Worm (Caenorhabditis elegans) whole organism, young adult: ENCODE data around the gene tftc-1.

Experiments used
- B0261.1 ChIP-seq: sonication (generic microtip); optimal IDR thresholded peaks from 2 replicates; lab custom pipeline; 2016; ENCODE audit warnings: mild to moderate bottlenecking, missing genetic modification characterization, moderate library complexity, missing compliant biosample characterization
- C06A6.2 ChIP-seq: fragments of 200-800 bp; sonication (Bioruptor generic); conservative IDR thresholded peaks from 2 replicates; pipeline ENCODE4 v1.3.6; 2022; ENCODE audit warnings: missing genetic modification characterization, missing compliant biosample characterization
- D2030.7 ChIP-seq: fragments of 200-800 bp; sonication (Bioruptor generic); IDR thresholded peaks from 2 replicates; pipeline ENCODE4 v1.3.6; 2022; ENCODE audit warnings: missing genetic modification reagents, missing genetic modification characterization, missing compliant biosample characterization
- F10E7.11 ChIP-seq: sonication (generic microtip); optimal IDR thresholded peaks from 2 replicates; lab custom pipeline; 2017; ENCODE audit warnings: mild to moderate bottlenecking, missing genetic modification characterization, moderate library complexity, missing compliant biosample characterization
- F22D6.2 ChIP-seq: sonication (generic microtip); optimal IDR thresholded peaks from 2 replicates; lab custom pipeline; 2016; ENCODE audit warnings: mild to moderate bottlenecking, missing genetic modification characterization, missing compliant biosample characterization
- F52B5.7 ChIP-seq: sonication (generic microtip); optimal IDR thresholded peaks from 2 replicates; lab custom pipeline; 2016; ENCODE audit warnings: mild to moderate bottlenecking, missing genetic modification characterization, missing compliant biosample characterization
- F57A8.1 ChIP-seq: fragments of 200-800 bp; sonication (Bioruptor generic); optimal IDR thresholded peaks from 2 replicates; lab custom pipeline; 2018; ENCODE audit warnings: mild to moderate bottlenecking, missing genetic modification characterization, moderate library complexity, missing compliant biosample characterization
- T26A5.8 ChIP-seq: sonication (generic microtip); optimal IDR thresholded peaks from 2 replicates; lab custom pipeline; 2016; ENCODE audit warnings: missing genetic modification characterization, missing compliant biosample characterization
- attf-5 ChIP-seq: fragments of 200-800 bp; sonication (Bioruptor generic); optimal IDR thresholded peaks from 2 replicates; lab custom pipeline; 2018; ENCODE audit warnings: mild to moderate bottlenecking, missing genetic modification characterization, missing compliant biosample characterization
- bed-2 ChIP-seq: fragments of 200-800 bp; sonication (Bioruptor generic); IDR thresholded peaks from 2 replicates; pipeline ENCODE4 v1.3.6; 2022; ENCODE audit warnings: missing genetic modification reagents, missing genetic modification characterization, missing compliant biosample characterization
- cebp-1 ChIP-seq, 2 experiments: fragments of 200-800 bp in 1 of 2; sonication (Bioruptor generic) in 1 of 2; sonication (generic microtip) in 1 of 2; IDR thresholded peaks in 1 of 2; optimal IDR thresholded peaks in 1 of 2; 2 replicates each; pipeline versions ENCODE4 v1.3.6 to Lab custom; 2017 to 2022; ENCODE audit warnings: missing compliant biosample characterization in 2 of 2, missing genetic modification characterization in 2 of 2, mild to moderate bottlenecking in 1 of 2, missing genetic modification reagents in 1 of 2, moderate library complexity in 1 of 2
- ets-4 ChIP-seq: fragments of 200-800 bp; sonication (Bioruptor generic); optimal IDR thresholded peaks from 2 replicates; lab custom pipeline; 2018; ENCODE audit warnings: mild to moderate bottlenecking, missing genetic modification characterization, missing compliant biosample characterization
- gei-17 ChIP-seq: fragments of 200-800 bp; sonication (Bioruptor generic); optimal IDR thresholded peaks from 2 replicates; lab custom pipeline; 2018; ENCODE audit warnings: mild to moderate bottlenecking, missing genetic modification characterization, missing compliant biosample characterization
- hlh-12 ChIP-seq: sonication (generic microtip); optimal IDR thresholded peaks from 2 replicates; lab custom pipeline; 2016; ENCODE audit warnings: missing genetic modification characterization, missing compliant biosample characterization
- hlh-26 ChIP-seq: fragments of 200-800 bp; sonication (Bioruptor generic); conservative IDR thresholded peaks from 2 replicates; pipeline ENCODE4 v1.3.6; 2022; ENCODE audit warnings: missing genetic modification reagents, missing genetic modification characterization, missing compliant biosample characterization
- hmg-20 ChIP-seq: fragments of 200-800 bp; sonication (Bioruptor generic); IDR thresholded peaks from 2 replicates; pipeline ENCODE4 v1.3.6; 2022; ENCODE audit warnings: missing genetic modification reagents, missing genetic modification characterization, missing compliant biosample characterization
- hsf-1 ChIP-seq: fragments of 200-800 bp; sonication (Bioruptor generic); IDR thresholded peaks from 2 replicates; pipeline ENCODE4 v1.3.6; 2022; ENCODE audit warnings: missing genetic modification reagents, missing genetic modification characterization, missing compliant biosample characterization
- let-526 ChIP-seq: fragments of 200-800 bp; sonication (Bioruptor generic); IDR thresholded peaks from 2 replicates; pipeline ENCODE4 v1.3.6; 2022; ENCODE audit warnings: missing genetic modification reagents, missing genetic modification characterization, missing compliant biosample characterization
- let-607 ChIP-seq, 2 experiments: fragments of 200-800 bp in 1 of 2; sonication (Bioruptor generic) in 1 of 2; sonication (generic microtip) in 1 of 2; optimal IDR thresholded peaks; 2 replicates each; lab custom pipeline; 2016 to 2018; ENCODE audit warnings: mild to moderate bottlenecking in 2 of 2, missing compliant biosample characterization in 2 of 2, missing genetic modification characterization in 2 of 2, moderate library complexity in 2 of 2, missing genotype in 1 of 2
- lin-26 ChIP-seq: fragments of 200-800 bp; sonication (Bioruptor generic); IDR thresholded peaks from 2 replicates; pipeline ENCODE4 v1.3.6; 2022; ENCODE audit warnings: missing genetic modification reagents, missing genetic modification characterization, missing compliant biosample characterization
- lir-1 ChIP-seq: fragments of 200-800 bp; sonication (Bioruptor generic); conservative IDR thresholded peaks from 2 replicates; pipeline ENCODE4 v1.3.6; 2022; ENCODE audit warnings: missing genetic modification reagents, missing genetic modification characterization, missing compliant biosample characterization
- lsy-27 ChIP-seq: sonication (generic microtip); optimal IDR thresholded peaks from 2 replicates; lab custom pipeline; 2017; ENCODE audit warnings: missing genetic modification characterization, mild to moderate bottlenecking, missing compliant biosample characterization, antibody characterized with exemption, missing genotype, borderline replicate concordance; ENCODE audit not compliant: insufficient read depth
- mcd-1 ChIP-seq: fragments of 200-800 bp; sonication (Bioruptor generic); IDR thresholded peaks from 2 replicates; pipeline ENCODE4 v1.3.6; 2022; ENCODE audit warnings: missing genetic modification reagents, missing genetic modification characterization, missing compliant biosample characterization
- mel-28 ChIP-seq: sonication (generic microtip); optimal IDR thresholded peaks from 2 replicates; lab custom pipeline; 2016; ENCODE audit warnings: borderline replicate concordance, mild to moderate bottlenecking, missing genetic modification characterization, missing compliant biosample characterization
- nfyb-1 ChIP-seq: fragments of 200-800 bp; sonication (Bioruptor generic); IDR thresholded peaks from 2 replicates; pipeline ENCODE4 v1.3.6; 2022; ENCODE audit warnings: missing genetic modification reagents, missing genetic modification characterization, missing compliant biosample characterization
- nhr-27 ChIP-seq: fragments of 200-800 bp; sonication (Bioruptor generic); optimal IDR thresholded peaks from 2 replicates; lab custom pipeline; 2018; ENCODE audit warnings: mild to moderate bottlenecking, missing genetic modification characterization, moderate library complexity, missing compliant biosample characterization
- pbrm-1 ChIP-seq: fragments of 200-800 bp; sonication (Bioruptor generic); IDR thresholded peaks from 2 replicates; pipeline ENCODE4 v1.3.6; 2022; ENCODE audit warnings: missing genetic modification reagents, missing genetic modification characterization, missing compliant biosample characterization
- sdz-38 ChIP-seq: sonication (generic microtip); optimal IDR thresholded peaks from 2 replicates; lab custom pipeline; 2016; ENCODE audit warnings: missing genotype, missing genetic modification characterization, missing compliant biosample characterization
- sea-2 ChIP-seq: fragments of 200-800 bp; sonication (Bioruptor generic); IDR thresholded peaks from 2 replicates; pipeline ENCODE4 v1.3.6; 2022; ENCODE audit warnings: missing genetic modification characterization, missing compliant biosample characterization
- snpc-1.1 ChIP-seq: sonication (generic microtip); optimal IDR thresholded peaks from 2 replicates; lab custom pipeline; 2017; ENCODE audit warnings: missing genetic modification characterization, mild to moderate bottlenecking, missing compliant biosample characterization, antibody characterized with exemption, moderate library complexity, missing genotype, missing genetic modification reagents; ENCODE audit not compliant: insufficient read depth
- snpc-1.3 ChIP-seq: sonication (generic microtip); optimal IDR thresholded peaks from 2 replicates; lab custom pipeline; 2017; ENCODE audit warnings: missing genetic modification characterization, mild to moderate bottlenecking, missing compliant biosample characterization, antibody characterized with exemption, moderate library complexity, missing genotype, missing genetic modification reagents; ENCODE audit not compliant: insufficient read depth
- snpc-3.4 ChIP-seq: sonication (generic microtip); optimal IDR thresholded peaks from 2 replicates; lab custom pipeline; 2017; ENCODE audit warnings: missing genetic modification characterization, mild to moderate bottlenecking, missing compliant biosample characterization, antibody characterized with exemption, moderate library complexity, missing genotype, missing genetic modification reagents
- somi-1 ChIP-seq: fragments of 200-800 bp; sonication (Bioruptor generic); optimal IDR thresholded peaks from 2 replicates; lab custom pipeline; 2018; ENCODE audit warnings: mild to moderate bottlenecking, missing genetic modification characterization, missing compliant biosample characterization
- tlf-1 ChIP-seq: fragments of 200-800 bp; sonication (Bioruptor generic); optimal IDR thresholded peaks from 2 replicates; lab custom pipeline; 2018; ENCODE audit warnings: mild to moderate bottlenecking, missing genetic modification characterization, missing compliant biosample characterization
- unc-130 ChIP-seq: sonication (generic microtip); optimal IDR thresholded peaks from 2 replicates; lab custom pipeline; 2016; ENCODE audit warnings: missing genetic modification reagents, missing genetic modification characterization, missing compliant biosample characterization
- zfh-2 ChIP-seq: fragments of 200-800 bp; sonication (Bioruptor generic); conservative IDR thresholded peaks from 2 replicates; pipeline ENCODE4 v1.3.6; 2022; ENCODE audit warnings: missing genetic modification reagents, missing genetic modification characterization, missing compliant biosample characterization
- ztf-18 ChIP-seq: sonication (generic microtip); optimal IDR thresholded peaks from 2 replicates; lab custom pipeline; 2016; ENCODE audit warnings: missing genotype, mild to moderate bottlenecking, missing genetic modification characterization, missing compliant biosample characterization
- ztf-22 ChIP-seq: fragments of 200-800 bp; sonication (Bioruptor generic); optimal IDR thresholded peaks from 2 replicates; lab custom pipeline; 2018; ENCODE audit warnings: mild to moderate bottlenecking, missing genetic modification characterization, moderate library complexity, missing compliant biosample characterization
- ztf-25 ChIP-seq: fragments of 200-800 bp; sonication (Bioruptor generic); IDR thresholded peaks from 2 replicates; pipeline ENCODE4 v1.3.6; 2022; ENCODE audit warnings: missing genetic modification reagents, missing genetic modification characterization, missing compliant biosample characterization
- ztf-28 ChIP-seq: fragments of 200-800 bp; sonication (Bioruptor generic); IDR thresholded peaks from 2 replicates; pipeline ENCODE4 v1.3.6; 2022; ENCODE audit warnings: missing genetic modification reagents, missing genetic modification characterization, missing compliant biosample characterization
- ztf-6 ChIP-seq: fragments of 200-800 bp; sonication (Bioruptor generic); IDR thresholded peaks from 2 replicates; pipeline ENCODE4 v1.3.6; 2022; ENCODE audit warnings: missing genetic modification reagents, missing genetic modification characterization, missing compliant biosample characterization

Gene tftc-1

DNA sequence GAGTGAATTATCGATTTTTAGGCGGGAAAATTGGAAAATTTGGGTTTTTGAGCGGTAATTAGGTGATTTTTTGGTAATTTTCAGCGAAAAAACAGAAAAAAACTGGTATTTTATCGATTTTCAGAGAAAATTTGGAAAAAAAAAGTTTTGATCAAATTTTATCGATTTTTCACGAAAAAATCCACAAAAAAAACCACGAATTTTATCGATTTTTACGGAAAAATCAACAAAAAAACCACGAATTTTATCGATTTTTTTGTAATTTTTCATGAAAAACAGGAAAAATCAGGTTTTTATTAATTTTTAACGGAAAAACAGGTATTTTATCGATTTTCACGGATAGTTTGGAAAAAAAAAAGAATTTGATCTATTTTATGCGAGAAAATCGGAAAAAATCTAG lies 34.2 kb upstream of the tftc-1 start:
- TF ChIP-seq F10E7.11 = no peak
- no peak for TF ChIP-seq tlf-1 (GFP tag; lab: Kevin White, UChicago)

DNA sequence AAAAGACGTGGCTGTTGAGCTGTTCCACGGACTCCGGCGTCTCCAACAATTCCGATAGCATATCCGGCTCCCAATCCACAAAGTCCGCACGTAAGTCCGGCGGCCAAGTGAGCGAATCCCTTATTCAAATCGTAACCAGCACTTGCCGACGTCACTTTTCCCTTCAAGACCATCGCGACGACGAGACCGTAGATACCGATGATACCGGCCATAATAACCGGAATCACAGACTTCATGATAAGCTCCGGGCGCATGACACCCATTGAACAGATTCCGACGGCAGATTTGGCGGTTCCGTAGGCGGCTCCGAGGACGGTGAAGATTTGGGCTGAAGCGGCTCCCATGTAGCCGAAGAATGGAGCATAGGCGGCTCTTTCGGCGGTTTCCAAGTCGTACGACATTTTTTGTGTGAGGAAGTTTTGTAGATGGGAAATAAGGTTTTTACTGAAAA lies 33.5 kb upstream of the tftc-1 start, which contains the start of gene vha-3:
Gene vha-3 (minus strand): TSS at position 401 of the 451 bp plus-strand sequence.
- TF ChIP-seq zfh-2 (GFP tag; lab: Robert Waterston, UW) = peak; percentile 66
- TF ChIP-seq cebp-1 (GFP tag; IDR thresholded peaks at IDR 0.05; lab: Robert Waterston, UW) = no peak
- no peak for TF ChIP-seq cebp-1 (tag; optimal IDR thresholded peaks at IDR 0.05; lab: Kevin White, UChicago)
- 0 out of 2 replicates have a peak, but pooled peaks have one; percentile 5 for TF ChIP-seq pbrm-1 (GFP tag; lab: Robert Waterston, UW)
- TF ChIP-seq mcd-1 (GFP tag; lab: Robert Waterston, UW) = 0 out of 2 replicates have a peak, but pooled peaks have one; percentile 36
- no peak for TF ChIP-seq ztf-18 (tag; lab: Kevin White, UChicago)
- TF ChIP-seq hlh-12 = no peak
- TF ChIP-seq hsf-1 = 0 out of 2 replicates have a peak, but pooled peaks have one; percentile 6
- no peak for TF ChIP-seq nfyb-1 (GFP tag; lab: Robert Waterston, UW)
- TF ChIP-seq attf-5 (GFP tag; lab: Kevin White, UChicago) = no peak
- TF ChIP-seq ets-4 = no peak

DNA sequence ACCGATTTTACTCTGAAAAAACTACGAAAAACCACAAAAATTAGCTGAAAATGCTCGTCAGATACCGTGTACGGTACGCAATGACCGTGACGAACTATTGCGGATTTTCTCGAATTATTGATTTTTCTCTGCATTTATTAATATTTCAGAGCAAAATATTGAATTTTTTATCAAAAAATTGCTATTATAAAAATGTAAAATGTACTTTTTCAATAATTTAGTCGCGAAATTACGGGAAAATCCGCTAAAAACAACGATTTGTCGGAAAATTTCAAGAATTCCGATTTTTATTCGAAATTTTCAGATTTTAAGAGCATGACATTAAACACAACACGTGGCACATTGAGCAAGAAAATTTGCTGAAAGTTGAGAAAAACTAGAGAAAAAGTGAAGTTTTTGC lies 32.8 kb upstream of the tftc-1 start, which contains the start of gene Y38F2AL.12:
Gene Y38F2AL.12 (plus strand): TSS at position 301 of the 400 bp plus-strand sequence.
- no peak for TF ChIP-seq ztf-25 (GFP tag; lab: Robert Waterston, UW)

DNA sequence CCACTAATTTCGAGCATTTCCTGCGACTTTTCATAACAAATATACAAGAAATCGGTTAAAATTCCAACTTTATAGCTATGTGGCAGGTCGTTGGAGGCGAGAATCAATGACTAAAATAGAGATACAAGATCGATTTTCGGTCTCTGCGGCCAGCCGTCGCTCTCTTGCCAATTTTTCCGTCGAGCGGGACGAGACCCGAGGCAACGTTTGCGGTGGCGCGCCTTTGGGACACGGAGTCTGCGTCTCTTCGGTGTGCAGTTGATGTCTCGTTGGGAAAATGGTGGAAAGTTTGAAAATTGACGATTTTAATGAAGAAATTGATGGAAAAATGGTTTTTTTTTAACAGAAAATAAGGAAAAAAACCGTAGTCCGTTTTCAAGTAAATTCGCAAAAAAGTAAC lies 32.3 kb upstream of the tftc-1 start:
- no peak for TF ChIP-seq T26A5.8 (tag; lab: Kevin White, UChicago)
- TF ChIP-seq lir-1 (GFP tag; lab: Robert Waterston, UW) = no peak
- no peak for TF ChIP-seq sdz-38 (tag; lab: Kevin White, UChicago)
- no peak for TF ChIP-seq D2030.7 (GFP tag; lab: Robert Waterston, UW)
- TF ChIP-seq C06A6.2 (GFP tag; lab: Robert Waterston, UW) = no peak
- peak in 1 of 2 experiments; percentile 61 for TF ChIP-seq let-607 (tag; optimal IDR thresholded peaks at IDR 0.05; lab: Kevin White, UChicago)
- no peak for TF ChIP-seq sea-2 (GFP tag; lab: Robert Waterston, UW)
- no peak for TF ChIP-seq snpc-3.4
- TF ChIP-seq somi-1 (GFP tag; lab: Kevin White, UChicago) = no peak
- TF ChIP-seq lin-26 = no peak
- TF ChIP-seq zfh-2 (GFP tag; lab: Robert Waterston, UW) = peak; percentile 91
- no peak for TF ChIP-seq snpc-1.1 (tag; lab: Kevin White, UChicago)
- TF ChIP-seq ztf-6 (GFP tag; lab: Robert Waterston, UW) = no peak
- TF ChIP-seq tlf-1 (GFP tag; lab: Kevin White, UChicago) = peak; percentile 4
- TF ChIP-seq ztf-28 (GFP tag; lab: Robert Waterston, UW) = no peak
- no peak for TF ChIP-seq gei-17 (GFP tag; lab: Kevin White, UChicago)
- no peak for TF ChIP-seq bed-2 (GFP tag; lab: Robert Waterston, UW)
- no peak for TF ChIP-seq let-526 (GFP tag; lab: Robert Waterston, UW)
- no peak for TF ChIP-seq ztf-22 (GFP tag; lab: Kevin White, UChicago)
- TF ChIP-seq lsy-27 = no peak
- no peak for TF ChIP-seq F22D6.2
- TF ChIP-seq F52B5.7 (tag; lab: Kevin White, UChicago) = no peak
- TF ChIP-seq hlh-26 (GFP tag; lab: Robert Waterston, UW) = no peak
- no peak for TF ChIP-seq hlh-12
- no peak for TF ChIP-seq hmg-20 (GFP tag; lab: Robert Waterston, UW)
- no peak for TF ChIP-seq snpc-1.3 (tag; lab: Kevin White, UChicago)
- TF ChIP-seq unc-130 (GFP tag; lab: Kevin White, UChicago) = no peak
- no peak for TF ChIP-seq mel-28 (tag; lab: Kevin White, UChicago)
- TF ChIP-seq nhr-27 (tag; lab: Kevin White, UChicago) = no peak
- peak; percentile 47; the same call in 1 of the 2 replicates for TF ChIP-seq pbrm-1 (GFP tag; lab: Robert Waterston, UW)
- TF ChIP-seq B0261.1 (tag; lab: Kevin White, UChicago) = no peak
- TF ChIP-seq F57A8.1 = no peak
